4 worm cellular contexts compared by ENCODE assay signal in genomic region chrII:7022370-7023001, ce11.
TF ChIP-seq lines count a peak whose summit lies in the region.

Gene lst-6 (minus strand): TSS chrII:7022509.
Gene lst-5 (plus strand): TSS chrII:7022913.

TF ChIP-seq in whole organism, L2 larva, 48 proteins besides CTCF, POLR2A, EP300 and RAD21 (continues in another document):
- TF ChIP-seq blmp-1 (tag; optimal IDR thresholded peaks at IDR 0.05; lab: Kevin White, UChicago; ENCODE audit: insufficient read depth) (no peak), crh-2 (tag; optimal IDR thresholded peaks at IDR 0.05; lab: Kevin White, UChicago) (peak; percentile 88), alr-1 (tag; optimal IDR thresholded peaks at IDR 0.05; lab: Kevin White, UChicago) (no peak), nhr-6 (tag; optimal IDR thresholded peaks at IDR 0.05; lab: Kevin White, UChicago) (no peak), nhr-25 (tag; optimal IDR thresholded peaks at IDR 0.05; lab: Kevin White, UChicago) (peak; percentile 65), unc-62 (GFP tag; optimal IDR thresholded peaks at IDR 0.05; lab: Kevin White, UChicago) (no peak), mab-5 (tag; optimal IDR thresholded peaks at IDR 0.05; lab: Kevin White, UChicago) (peak; percentile 28), unc-55 (GFP tag; optimal IDR thresholded peaks at IDR 0.05; lab: Kevin White, UChicago) (peak; percentile 65), unc-39 (tag; optimal IDR thresholded peaks at IDR 0.05; lab: Kevin White, UChicago) (no peak), ceh-82 (tag; optimal IDR thresholded peaks at IDR 0.05; lab: Kevin White, UChicago) (no peak), snpc-4 (tag; optimal IDR thresholded peaks at IDR 0.05; lab: Kevin White, UChicago) (no peak), nhr-129 (tag; optimal IDR thresholded peaks at IDR 0.05; lab: Kevin White, UChicago) (peak; percentile 69), nhr-21 (tag; optimal IDR thresholded peaks at IDR 0.05; lab: Kevin White, UChicago) (no peak), lsy-2 (tag; optimal IDR thresholded peaks at IDR 0.05; lab: Kevin White, UChicago) (peak; percentile 60 to 85), ama-1 (optimal IDR thresholded peaks at IDR 0.05; lab: Kevin White, UChicago) (no peak), ztf-4 (tag; optimal IDR thresholded peaks at IDR 0.05; lab: Kevin White, UChicago) (no peak), peb-1 (tag; optimal IDR thresholded peaks at IDR 0.05; lab: Kevin White, UChicago) (no peak), sma-9 (GFP tag; optimal IDR thresholded peaks at IDR 0.05; lab: Kevin White, UChicago) (peak; percentile 36), sma-9 (tag; optimal IDR thresholded peaks at IDR 0.05; lab: Kevin White, UChicago) (no peak), Y55F3AM.14 (GFP tag; optimal IDR thresholded peaks at IDR 0.05; lab: Kevin White, UChicago) (no peak), lin-39 (tag; optimal IDR thresholded peaks at IDR 0.05; lab: Kevin White, UChicago) (no peak), F13H6.1 (tag; optimal IDR thresholded peaks at IDR 0.05; lab: Kevin White, UChicago) (peak; percentile 60), nhr-12 (tag; optimal IDR thresholded peaks at IDR 0.05; lab: Kevin White, UChicago) (no peak), nhr-77 (tag; optimal IDR thresholded peaks at IDR 0.05; lab: Kevin White, UChicago) (no peak)

TF ChIP-seq in whole organism, L4 larva, 104 proteins besides CTCF, POLR2A, EP300 and RAD21 (continues in another document):
- TF ChIP-seq daf-16 (GFP tag; optimal IDR thresholded peaks at IDR 0.05; lab: Kevin White, UChicago) (peak in 1 of 2 experiments; percentile 34), daf-16 (tag; optimal IDR thresholded peaks at IDR 0.05; lab: Kevin White, UChicago) (peak; percentile 51), nhr-102 (tag; optimal IDR thresholded peaks at IDR 0.05; lab: Kevin White, UChicago) (no peak), lsy-2 (tag; optimal IDR thresholded peaks at IDR 0.05; lab: Kevin White, UChicago) (peak; percentile 39 to 86), nhr-28 (tag; optimal IDR thresholded peaks at IDR 0.05; lab: Kevin White, UChicago) (peak; percentile 50), hlh-11 (tag; optimal IDR thresholded peaks at IDR 0.05; lab: Kevin White, UChicago) (peak; percentile 73), lin-1 (GFP tag; IDR thresholded peaks at IDR 0.05; lab: Robert Waterston, UW) (0 out of 2 replicates have a peak, but pooled peaks have one; percentile 16), dpl-1 (GFP tag; optimal IDR thresholded peaks at IDR 0.05; lab: Kevin White, UChicago) (peak; percentile 66), lin-13 (GFP tag; optimal IDR thresholded peaks at IDR 0.05; lab: Kevin White, UChicago) (peak; percentile 6), F44E2.7 (GFP tag; IDR thresholded peaks at IDR 0.05; lab: Robert Waterston, UW) (no peak), nhr-48 (tag; optimal IDR thresholded peaks at IDR 0.05; lab: Kevin White, UChicago) (peak; percentile 5), T20F7.1 (GFP tag; optimal IDR thresholded peaks at IDR 0.05; lab: Kevin White, UChicago) (peak; percentile 70), dmd-9 (GFP tag; IDR thresholded peaks at IDR 0.05; lab: Robert Waterston, UW) (no peak), aha-1 (tag; lab: Kevin White, UChicago) (peak; percentile 62), php-3 (GFP tag; IDR thresholded peaks at IDR 0.05; lab: Robert Waterston, UW) (peak; percentile 38; the same call in 1 of the 2 replicates), hlh-30 (tag; optimal IDR thresholded peaks at IDR 0.05; lab: Kevin White, UChicago; ENCODE audit: insufficient read depth) (peak; percentile 74), pqm-1 (tag; optimal IDR thresholded peaks at IDR 0.05; lab: Kevin White, UChicago) (peak; percentile 68), mes-2 (tag; optimal IDR thresholded peaks at IDR 0.05; lab: Kevin White, UChicago; ENCODE audit: poor library complexity, severe bottlenecking) (peak; percentile 71), spr-3 (GFP tag; optimal IDR thresholded peaks at IDR 0.05; lab: Kevin White, UChicago) (no peak), mxl-3 (GFP tag; optimal IDR thresholded peaks at IDR 0.05; lab: Kevin White, UChicago) (peak; percentile 19), dmd-6 (GFP tag; IDR thresholded peaks at IDR 0.05; lab: Robert Waterston, UW) (peak; percentile 58; the same call in 1 of the 2 replicates), mep-1 (tag; optimal IDR thresholded peaks at IDR 0.05; lab: Kevin White, UChicago) (peak; percentile 73)

TF ChIP-seq in whole organism, late embryonic, 69 proteins besides CTCF, POLR2A, EP300 and RAD21:
- TF ChIP-seq ceh-48 (tag; optimal IDR thresholded peaks at IDR 0.05; lab: Kevin White, UChicago) (peak; percentile 24), fax-1 (tag; optimal IDR thresholded peaks at IDR 0.05; lab: Kevin White, UChicago) (no peak), ets-4 (tag; optimal IDR thresholded peaks at IDR 0.05; lab: Kevin White, UChicago) (peak; percentile 11), pros-1 (tag; optimal IDR thresholded peaks at IDR 0.05; lab: Kevin White, UChicago) (no peak), tbx-2 (tag; optimal IDR thresholded peaks at IDR 0.05; lab: Kevin White, UChicago) (peak; percentile 58), elt-4 (tag; optimal IDR thresholded peaks at IDR 0.05; lab: Kevin White, UChicago) (no peak), hlh-30 (tag; optimal IDR thresholded peaks at IDR 0.05; lab: Kevin White, UChicago; ENCODE audit: insufficient read depth) (peak; percentile 41), ceh-24 (tag; optimal IDR thresholded peaks at IDR 0.05; lab: Kevin White, UChicago) (no peak), dve-1 (tag; optimal IDR thresholded peaks at IDR 0.05; lab: Kevin White, UChicago) (peak; percentile 23), nfya-1 (tag; optimal IDR thresholded peaks at IDR 0.05; lab: Kevin White, UChicago) (peak; percentile 45), ceh-2 (tag; optimal IDR thresholded peaks at IDR 0.05; lab: Kevin White, UChicago) (no peak), nhr-232 (tag; optimal IDR thresholded peaks at IDR 0.05; lab: Kevin White, UChicago) (no peak), pat-9 (tag; optimal IDR thresholded peaks at IDR 0.05; lab: Kevin White, UChicago) (no peak), ttx-3 (tag; optimal IDR thresholded peaks at IDR 0.05; lab: Kevin White, UChicago) (no peak), hlh-13 (GFP tag; optimal IDR thresholded peaks at IDR 0.05; lab: Kevin White, UChicago) (no peak), unc-42 (tag; optimal IDR thresholded peaks at IDR 0.05; lab: Kevin White, UChicago) (peak; percentile 72), gmeb-2 (tag; optimal IDR thresholded peaks at IDR 0.05; lab: Kevin White, UChicago) (no peak), hlh-15 (tag; optimal IDR thresholded peaks at IDR 0.05; lab: Kevin White, UChicago) (no peak), elt-2 (tag; optimal IDR thresholded peaks at IDR 0.05; lab: Kevin White, UChicago) (peak; percentile 86), mec-3 (tag; optimal IDR thresholded peaks at IDR 0.05; lab: Kevin White, UChicago; ENCODE audit: borderline replicate concordance) (no peak), unc-86 (tag; optimal IDR thresholded peaks at IDR 0.05; lab: Kevin White, UChicago) (no peak), dmd-4 (tag; optimal IDR thresholded peaks at IDR 0.05; lab: Kevin White, UChicago; ENCODE audit: borderline replicate concordance) (no peak)

TF ChIP-seq in whole organism, mixed stage, embryonic, 35 proteins besides CTCF, POLR2A, EP300 and RAD21:
- TF ChIP-seq lin-32 (GFP tag; optimal IDR thresholded peaks at IDR 0.05; lab: Kevin White, UChicago) (no peak), ham-2 (GFP tag; optimal IDR thresholded peaks at IDR 0.05; lab: Kevin White, UChicago) (no peak), lsy-2 (tag; optimal IDR thresholded peaks at IDR 0.05; lab: Kevin White, UChicago) (peak; percentile 50), lin-13 (tag; optimal IDR thresholded peaks at IDR 0.05; lab: Kevin White, UChicago) (peak; percentile 22), nhr-28 (tag; optimal IDR thresholded peaks at IDR 0.05; lab: Kevin White, UChicago) (no peak), elt-1 (tag; optimal IDR thresholded peaks at IDR 0.05; lab: Kevin White, UChicago; ENCODE audit: borderline replicate concordance, insufficient read depth) (no peak), bed-3 (GFP tag; optimal IDR thresholded peaks at IDR 0.05; lab: Kevin White, UChicago) (no peak), unc-120 (tag; optimal IDR thresholded peaks at IDR 0.05; lab: Kevin White, UChicago; ENCODE audit: poor library complexity, severe bottlenecking) (no peak), zip-8 (tag; optimal IDR thresholded peaks at IDR 0.05; lab: Kevin White, UChicago) (peak; percentile 70), nhr-12 (tag; optimal IDR thresholded peaks at IDR 0.05; lab: Kevin White, UChicago) (no peak), mls-2 (tag; optimal IDR thresholded peaks at IDR 0.05; lab: Kevin White, UChicago) (no peak), unc-39 (tag; optimal IDR thresholded peaks at IDR 0.05; lab: Kevin White, UChicago) (no peak), unc-62 (GFP tag; optimal IDR thresholded peaks at IDR 0.05; lab: Kevin White, UChicago) (peak; percentile 38), mep-1 (tag; optimal IDR thresholded peaks at IDR 0.05; lab: Kevin White, UChicago) (peak; percentile 47), hlh-1 (tag; optimal IDR thresholded peaks at IDR 0.05; lab: Kevin White, UChicago) (no peak), ceh-39 (tag; optimal IDR thresholded peaks at IDR 0.05; lab: Kevin White, UChicago) (no peak), drap-1 (GFP tag; optimal IDR thresholded peaks at IDR 0.05; lab: Kevin White, UChicago) (no peak), ces-1 (GFP tag; optimal IDR thresholded peaks at IDR 0.05; lab: Kevin White, UChicago) (peak; percentile 60), sptf-1 (tag; optimal IDR thresholded peaks at IDR 0.05; lab: Kevin White, UChicago) (peak; percentile 33), pha-4 (tag; optimal IDR thresholded peaks at IDR 0.05; lab: Kevin White, UChicago) (peak; percentile 19), ztf-11 (tag; optimal IDR thresholded peaks at IDR 0.05; lab: Kevin White, UChicago) (no peak)
TF ChIP-seq in whole organism, mixed stage, embryonic: peak in this region for 8.
